Fruit fly (Drosophila melanogaster) whole organism, pupa: ENCODE data around the gene RpS2.

ENCODE experiments used
- CG34367 ChIP-seq: fragments of 200-800 bp; sonication (Bioruptor generic); optimal IDR thresholded peaks from 2 replicates; lab custom pipeline; 2018; ENCODE audit warnings: missing biosample characterization, mild to moderate bottlenecking, missing genetic modification characterization
- CG8301 ChIP-seq: fragments of 200-800 bp; sonication (Bioruptor generic); optimal IDR thresholded peaks from 2 replicates; lab custom pipeline; 2018; ENCODE audit warnings: missing biosample characterization, mild to moderate bottlenecking, missing genetic modification characterization
- gl ChIP-seq: fragments of 200-800 bp; sonication (Bioruptor generic); optimal IDR thresholded peaks from 2 replicates; lab custom pipeline; 2018; ENCODE audit warnings: missing biosample characterization, mild to moderate bottlenecking, missing genetic modification characterization

DNA sequence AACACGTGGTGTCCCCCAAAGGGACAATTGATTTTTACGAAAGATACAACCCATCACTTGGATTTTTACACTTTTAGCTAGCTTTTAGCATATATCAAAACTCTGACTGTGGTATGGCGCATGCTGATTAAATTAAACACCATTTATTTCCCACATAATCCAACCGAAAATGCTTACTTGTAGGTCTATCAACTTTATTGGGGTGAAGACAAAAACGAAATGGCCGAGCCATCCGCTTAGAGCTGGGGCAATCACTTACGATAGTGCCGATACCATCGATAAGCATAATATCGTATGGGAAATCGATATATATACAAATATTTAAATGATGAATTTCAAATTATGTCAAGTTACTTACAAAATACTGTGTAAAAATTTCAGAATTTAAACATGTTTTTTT, at the start of gene RpS2:
- TF ChIP-seq gl (no peak), CG8301 (tag; lab: Kevin White, UChicago) (no peak), CG34367 (tag; lab: Kevin White, UChicago) (no peak)
